Worm (Caenorhabditis elegans): ENCODE data around the gene Y47A7.2.

Y47A7.2 gene

DNA sequence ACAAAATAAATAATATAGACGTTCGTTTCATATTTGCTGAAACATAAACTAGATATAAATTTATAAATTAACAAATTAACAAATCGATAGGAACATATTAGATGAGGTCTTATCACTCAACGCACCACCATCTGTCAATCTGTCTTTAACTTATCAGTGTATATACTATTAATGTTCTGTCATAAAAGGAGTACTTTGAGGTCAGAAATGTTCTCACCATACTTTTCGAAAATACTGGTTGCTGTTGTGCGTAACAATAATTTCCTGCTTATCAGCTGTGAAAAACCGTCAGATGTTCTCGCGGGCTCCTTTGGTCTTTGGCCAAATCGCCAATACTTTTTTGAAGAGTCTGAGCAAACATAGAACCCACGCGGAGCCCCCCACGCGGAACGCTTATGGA, 5.6 kb downstream of the Y47A7.2 start, which contains the start of gene C03A7.13:
Gene C03A7.13 (minus strand): TSS at position 43 of the 400 bp plus-strand sequence.
- TF ChIP-seq hmbx-1 (tag; optimal IDR thresholded peaks at IDR 0.05) (no peak), hnd-1 (tag; optimal IDR thresholded peaks at IDR 0.05) (no peak), hmg-4 (GFP tag; optimal IDR thresholded peaks at IDR 0.05) (no peak), scrt-1 (GFP tag; IDR thresholded peaks at IDR 0.05) (no peak), aly-1 (tag; optimal IDR thresholded peaks at IDR 0.05) (no peak), ceh-13 (GFP tag; optimal IDR thresholded peaks at IDR 0.05) (no peak), F13C5.2 (tag; optimal IDR thresholded peaks at IDR 0.05) (no peak), ets-7 (tag; optimal IDR thresholded peaks at IDR 0.05) (no peak), pes-1 (GFP tag; IDR thresholded peaks at IDR 0.05) (no peak), tra-4 (tag; optimal IDR thresholded peaks at IDR 0.05) (no peak), ceh-36 (tag; optimal IDR thresholded peaks at IDR 0.05) (no peak), tbx-37 (GFP tag; conservative IDR thresholded peaks at IDR 0.05) (no peak), ama-1 (optimal IDR thresholded peaks at IDR 0.05) (no peak), flt-1 (GFP tag; IDR thresholded peaks at IDR 0.05) (no peak), tbx-11 (GFP tag; IDR thresholded peaks at IDR 0.05) (no peak), B0310.2 (tag; optimal IDR thresholded peaks at IDR 0.05) (no peak), sea-1 (GFP tag; conservative IDR thresholded peaks at IDR 0.05) (no peak)

DNA sequence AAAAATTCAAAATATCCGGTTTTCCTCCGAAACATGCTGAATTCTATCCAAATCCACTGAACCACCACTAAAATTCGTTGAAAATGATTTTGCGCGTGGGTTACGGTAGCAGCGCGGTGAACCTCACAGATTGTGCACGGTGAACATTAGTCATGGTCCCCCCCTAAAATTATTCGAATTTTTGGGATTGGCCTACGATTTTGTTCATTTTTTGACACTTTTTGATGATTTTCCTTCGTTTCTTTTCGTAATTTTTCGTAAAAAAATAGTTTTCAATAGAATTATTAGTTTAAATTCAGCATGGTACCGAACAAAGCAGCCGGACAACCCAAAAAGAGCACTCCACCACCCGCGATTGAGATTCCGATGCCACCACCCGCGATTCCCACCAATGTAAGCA, 16.5 kb downstream of the Y47A7.2 start, which contains the start of gene C03A7.2:
Gene C03A7.2 (plus strand): TSS at position 301 of the 400 bp plus-strand sequence.
- TF ChIP-seq flt-1 (GFP tag; IDR thresholded peaks at IDR 0.05) = no peak
- TF ChIP-seq tbx-37 (GFP tag; conservative IDR thresholded peaks at IDR 0.05) = no peak

DNA sequence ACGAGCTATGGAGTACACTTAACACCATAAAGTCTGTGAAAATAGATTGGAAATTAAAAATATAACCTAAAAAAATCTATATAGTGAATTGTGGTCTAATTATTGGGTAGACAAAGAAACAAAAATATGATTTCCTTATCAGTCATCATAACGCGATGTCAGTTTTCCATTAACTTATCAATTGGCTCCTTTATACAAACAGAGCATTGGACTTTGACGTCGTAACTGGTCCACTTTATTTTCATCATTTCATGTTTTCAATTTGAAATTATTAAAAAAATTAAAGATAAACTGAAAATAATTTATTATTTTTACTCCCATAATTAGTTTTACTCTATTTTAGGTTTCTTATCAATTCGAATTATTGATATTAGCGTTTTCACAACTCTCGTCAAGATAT, 20.1 kb downstream of the Y47A7.2 start:
- no peak for TF ChIP-seq hnd-1 (tag; optimal IDR thresholded peaks at IDR 0.05)
- no peak for TF ChIP-seq ceh-36 (tag; optimal IDR thresholded peaks at IDR 0.05)
- TF ChIP-seq ama-1 (optimal IDR thresholded peaks at IDR 0.05) = no peak
- TF ChIP-seq aly-1 (tag; optimal IDR thresholded peaks at IDR 0.05) = no peak
- TF ChIP-seq ets-7 (tag; optimal IDR thresholded peaks at IDR 0.05) = no peak
- no peak for TF ChIP-seq tra-4 (tag; optimal IDR thresholded peaks at IDR 0.05)
- TF ChIP-seq hmg-4 (GFP tag; optimal IDR thresholded peaks at IDR 0.05) = no peak
- TF ChIP-seq pes-1 (GFP tag; IDR thresholded peaks at IDR 0.05) = no peak
- TF ChIP-seq tbx-37 (GFP tag; conservative IDR thresholded peaks at IDR 0.05) = no peak
- no peak for TF ChIP-seq tbx-11 (GFP tag; IDR thresholded peaks at IDR 0.05)
- no peak for TF ChIP-seq sea-1 (GFP tag; conservative IDR thresholded peaks at IDR 0.05)
- no peak for TF ChIP-seq flt-1 (GFP tag; IDR thresholded peaks at IDR 0.05)

DNA sequence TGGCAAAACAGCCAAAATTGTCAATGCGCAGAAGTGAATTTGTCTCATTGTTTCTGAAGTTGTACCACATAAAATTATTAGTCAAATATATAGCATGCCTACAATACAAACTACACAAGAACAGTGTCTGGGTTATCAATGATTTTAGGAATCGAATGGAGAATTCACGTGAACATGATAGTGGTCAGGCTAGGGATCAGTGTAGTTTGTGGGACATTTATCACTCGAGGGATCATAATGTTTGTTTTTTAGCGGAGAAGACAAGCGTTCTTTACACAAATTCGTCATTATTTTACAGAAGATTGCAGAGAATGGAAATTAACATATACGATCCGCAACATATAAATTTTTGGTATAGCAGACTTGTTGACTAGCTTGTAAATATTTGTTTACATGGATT, 20.9 kb downstream of the Y47A7.2 start, which contains the start of gene ugt-51:
Gene ugt-51 (minus strand): TSS at position 101 of the 400 bp plus-strand sequence.
- TF ChIP-seq tra-4 (tag; optimal IDR thresholded peaks at IDR 0.05) = no peak

- TF ChIP-seq tbx-11 (GFP tag; IDR thresholded peaks at IDR 0.05) = no peak
- no peak for TF ChIP-seq F13C5.2 (tag; optimal IDR thresholded peaks at IDR 0.05)
- no peak for TF ChIP-seq B0310.2 (tag; optimal IDR thresholded peaks at IDR 0.05)
- no peak for TF ChIP-seq flt-1 (GFP tag; IDR thresholded peaks at IDR 0.05)
- no peak for TF ChIP-seq tbx-37 (GFP tag; conservative IDR thresholded peaks at IDR 0.05)
- TF ChIP-seq ceh-13 (GFP tag; optimal IDR thresholded peaks at IDR 0.05) = no peak
- no peak for TF ChIP-seq hnd-1 (tag; optimal IDR thresholded peaks at IDR 0.05)
- TF ChIP-seq scrt-1 (GFP tag; IDR thresholded peaks at IDR 0.05) = no peak
- TF ChIP-seq pes-1 (GFP tag; IDR thresholded peaks at IDR 0.05) = no peak
- no peak for TF ChIP-seq aly-1 (tag; optimal IDR thresholded peaks at IDR 0.05)
- no peak for TF ChIP-seq ets-7 (tag; optimal IDR thresholded peaks at IDR 0.05)
Observed at ce11 chrV:5172833-5173232, 25.3 kb downstream of the Y47A7.2 start, which contains the start of gene srt-65. srt-65 (minus strand) TSS chrV:5172933.

ce11 chrV:5169586-5169985, 28.6 kb downstream of the Y47A7.2 start, which contains the start of gene srt-64:
srt-64 (minus strand) TSS chrV:5169686.
- TF ChIP-seq sea-1 (GFP tag; conservative IDR thresholded peaks at IDR 0.05) (no peak), B0310.2 (tag; optimal IDR thresholded peaks at IDR 0.05) (no peak), aly-1 (tag; optimal IDR thresholded peaks at IDR 0.05) (no peak), hmg-4 (GFP tag; optimal IDR thresholded peaks at IDR 0.05) (no peak), scrt-1 (GFP tag; IDR thresholded peaks at IDR 0.05) (no peak), ets-7 (tag; optimal IDR thresholded peaks at IDR 0.05) (no peak), ceh-36 (tag; optimal IDR thresholded peaks at IDR 0.05) (no peak), hmbx-1 (tag; optimal IDR thresholded peaks at IDR 0.05) (no peak), F13C5.2 (tag; optimal IDR thresholded peaks at IDR 0.05) (no peak), pes-1 (GFP tag; IDR thresholded peaks at IDR 0.05) (no peak), tra-4 (tag; optimal IDR thresholded peaks at IDR 0.05) (no peak), hnd-1 (tag; optimal IDR thresholded peaks at IDR 0.05) (no peak), flt-1 (GFP tag; IDR thresholded peaks at IDR 0.05) (no peak), tbx-37 (GFP tag; conservative IDR thresholded peaks at IDR 0.05) (no peak), ama-1 (optimal IDR thresholded peaks at IDR 0.05) (no peak), tbx-11 (GFP tag; IDR thresholded peaks at IDR 0.05) (no peak), ceh-13 (GFP tag; optimal IDR thresholded peaks at IDR 0.05) (no peak)

DNA sequence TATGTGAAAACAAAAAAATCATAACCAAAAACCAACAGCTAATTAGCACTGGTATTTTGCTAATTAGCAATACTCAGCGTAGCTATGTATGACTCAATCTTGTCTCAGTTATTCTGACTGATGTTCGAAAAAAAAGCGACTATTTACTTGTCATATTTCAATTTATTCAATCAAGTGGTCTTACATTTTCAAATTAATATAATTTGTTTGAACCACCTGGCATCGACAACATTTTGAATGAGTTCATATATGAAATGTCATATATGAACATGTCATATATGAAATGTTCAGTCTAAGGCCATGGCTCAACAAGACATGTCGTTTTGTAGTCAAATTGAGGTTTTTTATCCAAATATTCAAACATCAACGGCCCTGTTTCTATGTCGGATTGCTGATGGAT, 32.7 kb downstream of the Y47A7.2 start, which contains the start of gene srw-140:
Gene srw-140 (plus strand): TSS at position 301 of the 400 bp plus-strand sequence.
- TF ChIP-seq aly-1 (tag; optimal IDR thresholded peaks at IDR 0.05) = no peak

- TF ChIP-seq aly-1 (tag; optimal IDR thresholded peaks at IDR 0.05) (no peak), ceh-36 (tag; optimal IDR thresholded peaks at IDR 0.05) (no peak), B0310.2 (tag; optimal IDR thresholded peaks at IDR 0.05) (no peak), ets-7 (tag; optimal IDR thresholded peaks at IDR 0.05) (no peak), hmg-4 (GFP tag; optimal IDR thresholded peaks at IDR 0.05) (no peak)
Observed at ce11 chrV:5164682-5165081, 33.5 kb downstream of the Y47A7.2 start, which contains the start of gene abu-7. abu-7 (minus strand) TSS chrV:5164782.

All from whole organism, early embryonic.